Worm (Caenorhabditis elegans) whole organism, L3 larva: ENCODE data around the gene bath-36.
A peak's percentile ranks its signal among the peaks of the same experiment; 100 is the strongest.

Experiments
- R02D3.7 ChIP-seq: fragments of 150-350 bp; optimal IDR thresholded peaks from 2 replicates; lab custom pipeline; 2014; ENCODE audit warnings: missing biosample characterization, missing genetic modification characterization
- ZK546.5 ChIP-seq: sonication (generic microtip); optimal IDR thresholded peaks from 2 replicates; lab custom pipeline; 2017; ENCODE audit warnings: missing biosample characterization, missing genetic modification characterization
- aly-2 ChIP-seq: fragments of 150-350 bp; optimal IDR thresholded peaks from 2 replicates; lab custom pipeline; 2014; ENCODE audit warnings: missing biosample characterization, missing genetic modification characterization
- ama-1 ChIP-seq: fragments of 150-350 bp; optimal IDR thresholded peaks from 2 replicates; lab custom pipeline; 2018
- ceh-16 ChIP-seq: sonication (generic microtip); optimal IDR thresholded peaks from 2 replicates; lab custom pipeline; 2017; ENCODE audit warnings: missing biosample characterization, missing genetic modification characterization
- ceh-28 ChIP-seq: fragments of 150-350 bp; optimal IDR thresholded peaks from 2 replicates; lab custom pipeline; 2014; ENCODE audit warnings: missing biosample characterization, missing genetic modification reagents, missing genetic modification characterization
- ceh-9 ChIP-seq: sonication (generic microtip); optimal IDR thresholded peaks from 2 replicates; lab custom pipeline; 2018; ENCODE audit warnings: missing biosample characterization, missing genetic modification characterization
- daf-12 ChIP-seq: fragments of 150-350 bp; optimal IDR thresholded peaks from 2 replicates; lab custom pipeline; 2014; ENCODE audit warnings: missing biosample characterization, missing genetic modification reagents, missing genetic modification characterization
- egl-27 ChIP-seq: sonication (generic microtip); optimal IDR thresholded peaks from 4 replicates; lab custom pipeline; 2017; ENCODE audit warnings: missing biosample characterization, missing genetic modification reagents, missing genetic modification characterization
- egl-5 ChIP-seq: fragments of 150-350 bp; optimal IDR thresholded peaks from 2 replicates; lab custom pipeline; 2017; ENCODE audit warnings: missing biosample characterization, missing genetic modification reagents, missing genetic modification characterization, inconsistent platforms
- elt-1 ChIP-seq: fragments of 150-350 bp; optimal IDR thresholded peaks from 2 replicates; lab custom pipeline; 2014; ENCODE audit warnings: missing biosample characterization, missing genetic modification characterization
- elt-2 ChIP-seq: sonication (generic microtip); optimal IDR thresholded peaks from 2 replicates; lab custom pipeline; 2016; ENCODE audit warnings: missing genetic modification reagents, mild to moderate bottlenecking, missing genetic modification characterization, missing compliant biosample characterization
- eor-1 ChIP-seq, 2 experiments: fragments of 150-350 bp; optimal IDR thresholded peaks; 2 replicates each; lab custom pipeline; 2014 to 2018; ENCODE audit warnings: missing biosample characterization in 2 of 2, missing genetic modification characterization in 2 of 2
- fkh-10 ChIP-seq: sonication (generic microtip); optimal IDR thresholded peaks from 2 replicates; lab custom pipeline; 2017; ENCODE audit warnings: missing biosample characterization, missing genetic modification reagents, missing genetic modification characterization
- fos-1 ChIP-seq: fragments of 150-350 bp; optimal IDR thresholded peaks from 2 replicates; lab custom pipeline; 2014; ENCODE audit warnings: missing biosample characterization, missing genetic modification characterization
- mdl-1 ChIP-seq: fragments of 150-350 bp; optimal IDR thresholded peaks from 2 replicates; lab custom pipeline; 2014; ENCODE audit warnings: missing biosample characterization, missing genetic modification characterization
- mml-1 ChIP-seq: fragments of 150-350 bp; sonication (generic microtip); optimal IDR thresholded peaks from 3 replicates; lab custom pipeline; 2014; ENCODE audit warnings: missing biosample characterization, missing genetic modification characterization
- nfya-1 ChIP-seq: sonication (generic microtip); optimal IDR thresholded peaks from 2 replicates; lab custom pipeline; 2017; ENCODE audit warnings: missing genetic modification characterization, mild to moderate bottlenecking, missing compliant biosample characterization, antibody characterized with exemption, moderate library complexity; ENCODE audit not compliant: insufficient read depth
- nhr-12 ChIP-seq: fragments of 150-350 bp; optimal IDR thresholded peaks from 2 replicates; lab custom pipeline; 2014; ENCODE audit warnings: missing biosample characterization, missing genetic modification characterization
- nhr-23 ChIP-seq: fragments of 150-350 bp; optimal IDR thresholded peaks from 2 replicates; lab custom pipeline; 2014; ENCODE audit warnings: missing biosample characterization, missing genetic modification reagents, missing genetic modification characterization
- nhr-237 ChIP-seq: fragments of 150-350 bp; optimal IDR thresholded peaks from 2 replicates; lab custom pipeline; 2014; ENCODE audit warnings: missing biosample characterization, missing genetic modification characterization
- nhr-25 ChIP-seq: sonication (generic microtip); optimal IDR thresholded peaks from 2 replicates; lab custom pipeline; 2017; ENCODE audit warnings: missing biosample characterization, missing genetic modification characterization
- nhr-43 ChIP-seq: sonication (generic microtip); optimal IDR thresholded peaks from 2 replicates; lab custom pipeline; 2016; ENCODE audit warnings: mild to moderate bottlenecking, missing genetic modification characterization, missing compliant biosample characterization; ENCODE audit not compliant: poor library complexity, severe bottlenecking
- nhr-76 ChIP-seq: fragments of 150-350 bp; sonication (generic microtip); optimal IDR thresholded peaks from 5 replicates; lab custom pipeline; 2014; ENCODE audit warnings: missing biosample characterization, missing genetic modification characterization
- pha-4 ChIP-seq: fragments of 150-350 bp; optimal IDR thresholded peaks from 2 replicates; lab custom pipeline; 2014; ENCODE audit warnings: missing biosample characterization, missing genetic modification reagents, missing genetic modification characterization
- pqm-1 ChIP-seq: fragments of 150-350 bp; optimal IDR thresholded peaks from 2 replicates; lab custom pipeline; 2017; ENCODE audit warnings: missing biosample characterization, missing genetic modification characterization, inconsistent platforms
- sea-2 ChIP-seq: fragments of 150-350 bp; sonication (generic microtip); optimal IDR thresholded peaks from 4 replicates; lab custom pipeline; 2014; ENCODE audit warnings: missing biosample characterization, missing genetic modification reagents, missing genetic modification characterization
- skn-1 ChIP-seq: fragments of 150-350 bp; optimal IDR thresholded peaks from 2 replicates; lab custom pipeline; 2014; ENCODE audit warnings: missing biosample characterization, missing genetic modification characterization
- snpc-4 ChIP-seq: fragments of 150-350 bp; optimal IDR thresholded peaks from 2 replicates; lab custom pipeline; 2014; ENCODE audit warnings: missing biosample characterization, missing genetic modification characterization
- unc-39 ChIP-seq: sonication (generic microtip); optimal IDR thresholded peaks from 4 replicates; lab custom pipeline; 2017; ENCODE audit warnings: missing biosample characterization, missing genetic modification characterization
- unc-62 ChIP-seq: fragments of 150-350 bp; sonication (generic microtip); optimal IDR thresholded peaks from 4 replicates; lab custom pipeline; 2014; ENCODE audit warnings: missing biosample characterization, missing genetic modification reagents, missing genetic modification characterization
- zag-1 ChIP-seq: fragments of 150-350 bp; optimal IDR thresholded peaks from 2 replicates; lab custom pipeline; 2014; ENCODE audit warnings: missing biosample characterization, missing genetic modification characterization

bath-36 gene

ce11 chrV:15221330-15221729 lies 33.6 kb downstream of the bath-36 start, which contains the start of gene irld-25:
Gene irld-25, plus strand, starts transcription at chrV:15221630.
- TF ChIP-seq elt-2 (tag; lab: Kevin White, UChicago) = no peak
- no peak for TF ChIP-seq sea-2 (GFP tag; lab: Kevin White, UChicago)
- no peak for TF ChIP-seq R02D3.7 (tag; lab: Kevin White, UChicago)
- TF ChIP-seq nhr-43 (tag; lab: Kevin White, UChicago) = no peak
- TF ChIP-seq nhr-76 (tag; lab: Kevin White, UChicago) = no peak

DNA sequence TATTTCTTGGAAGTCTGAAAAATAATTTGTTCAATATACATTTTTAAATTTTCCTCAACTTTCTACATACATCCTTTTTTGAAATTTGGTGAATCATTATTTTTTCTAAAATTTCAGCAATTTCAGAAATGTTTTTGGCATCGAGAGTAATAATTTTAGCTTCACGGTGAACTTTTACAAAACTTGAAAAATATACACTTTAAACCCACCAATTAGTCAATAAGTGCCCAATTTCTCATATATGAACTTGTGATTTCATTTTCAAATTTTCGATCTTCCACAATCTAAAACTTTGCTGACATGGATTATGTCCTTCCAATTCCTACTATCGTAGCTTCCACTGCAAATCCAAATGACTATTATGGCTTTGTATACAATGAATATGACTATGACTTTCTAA lies 36.0 kb downstream of the bath-36 start, which contains the start of gene srw-24:
srw-24 (plus strand) TSS at position 301 of the 400 bp plus-strand sequence.
- TF ChIP-seq elt-2 (tag; lab: Kevin White, UChicago) (no peak), ama-1 (lab: Kevin White, UChicago) (no peak), eor-1 (tag; optimal IDR thresholded peaks at IDR 0.05; lab: Kevin White, UChicago) (no peak), nhr-237 (tag; lab: Kevin White, UChicago) (no peak), R02D3.7 (tag; lab: Kevin White, UChicago) (no peak), mml-1 (no peak)

ce11 chrV:15225650-15226049 lies 38.0 kb downstream of the bath-36 start, which contains the start of gene srw-14:
Gene srw-14, plus strand, starts transcription at chrV:15225950.
- TF ChIP-seq elt-2 (tag; lab: Kevin White, UChicago) (no peak), ceh-16 (no peak), zag-1 (tag; lab: Kevin White, UChicago) (no peak), pha-4 (tag; lab: Kevin White, UChicago) (no peak), daf-12 (no peak), sea-2 (GFP tag; lab: Kevin White, UChicago) (no peak), nfya-1 (tag; lab: Kevin White, UChicago) (no peak), nhr-43 (tag; lab: Kevin White, UChicago) (no peak), unc-39 (tag; lab: Kevin White, UChicago) (no peak), fkh-10 (GFP tag; lab: Kevin White, UChicago) (no peak), snpc-4 (tag; lab: Kevin White, UChicago) (no peak), aly-2 (tag; lab: Kevin White, UChicago) (no peak), nhr-12 (tag; lab: Kevin White, UChicago) (no peak), mdl-1 (tag; lab: Kevin White, UChicago) (no peak), elt-1 (tag; lab: Kevin White, UChicago) (no peak), egl-27 (tag; lab: Kevin White, UChicago) (no peak)
- TF ChIP-seq, all 47 proteins: peak for 0

- no peak for TF ChIP-seq ceh-28
- TF ChIP-seq elt-2 (tag; lab: Kevin White, UChicago) = peak; percentile 56
- TF ChIP-seq R02D3.7 (tag; lab: Kevin White, UChicago) = no peak
Measured at ce11 chrV:15226206-15226605, 38.5 kb downstream of the bath-36 start.

DNA sequence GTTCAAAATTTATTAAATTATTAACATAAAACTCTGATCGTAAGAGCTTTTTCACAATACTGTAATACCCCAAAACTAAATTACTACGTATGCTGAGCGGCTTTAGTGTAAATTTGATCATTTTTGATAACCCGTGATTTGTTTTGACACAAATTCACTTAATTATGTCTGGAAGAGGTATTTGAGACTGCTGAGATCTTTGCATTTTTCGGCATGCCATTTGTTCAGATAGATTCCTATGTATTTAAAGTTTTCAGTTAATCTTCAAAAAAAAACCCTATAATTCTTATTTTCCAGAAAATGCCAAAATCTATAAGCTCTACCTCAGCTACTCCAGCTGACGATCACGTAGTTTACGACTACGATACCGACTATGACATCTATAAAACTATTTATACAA lies 42.6 kb downstream of the bath-36 start, which contains the start of gene srw-15:
srw-15 (plus strand) TSS at position 301 of the 400 bp plus-strand sequence.
- TF ChIP-seq nhr-237 (tag; lab: Kevin White, UChicago) (no peak), nhr-12 (tag; lab: Kevin White, UChicago) (no peak), ceh-16 (no peak), nhr-25 (tag; lab: Kevin White, UChicago) (no peak), nfya-1 (tag; lab: Kevin White, UChicago) (no peak), ZK546.5 (tag; lab: Kevin White, UChicago) (no peak), fos-1 (tag; lab: Kevin White, UChicago) (no peak), unc-39 (tag; lab: Kevin White, UChicago) (no peak), egl-5 (tag; lab: Kevin White, UChicago) (no peak), nhr-43 (tag; lab: Kevin White, UChicago) (no peak), unc-62 (no peak)

- TF ChIP-seq elt-2 (tag; lab: Kevin White, UChicago) (no peak), ZK546.5 (tag; lab: Kevin White, UChicago) (no peak), nhr-23 (tag; lab: Kevin White, UChicago) (no peak), sea-2 (GFP tag; lab: Kevin White, UChicago) (no peak), nhr-43 (tag; lab: Kevin White, UChicago) (no peak), unc-39 (tag; lab: Kevin White, UChicago) (no peak), ceh-28 (no peak), snpc-4 (tag; lab: Kevin White, UChicago) (no peak), skn-1 (tag; lab: Kevin White, UChicago) (no peak), ceh-9 (tag; lab: Kevin White, UChicago) (no peak), pqm-1 (no peak)
Measured at ce11 chrV:15232200-15232599, 44.5 kb downstream of the bath-36 start, which contains the start of gene srw-13. Gene srw-13, plus strand, starts transcription at chrV:15232500.
